Comparison of ENCODE assay signal across 7 fruit fly cellular contexts in the genomic region with DNA sequence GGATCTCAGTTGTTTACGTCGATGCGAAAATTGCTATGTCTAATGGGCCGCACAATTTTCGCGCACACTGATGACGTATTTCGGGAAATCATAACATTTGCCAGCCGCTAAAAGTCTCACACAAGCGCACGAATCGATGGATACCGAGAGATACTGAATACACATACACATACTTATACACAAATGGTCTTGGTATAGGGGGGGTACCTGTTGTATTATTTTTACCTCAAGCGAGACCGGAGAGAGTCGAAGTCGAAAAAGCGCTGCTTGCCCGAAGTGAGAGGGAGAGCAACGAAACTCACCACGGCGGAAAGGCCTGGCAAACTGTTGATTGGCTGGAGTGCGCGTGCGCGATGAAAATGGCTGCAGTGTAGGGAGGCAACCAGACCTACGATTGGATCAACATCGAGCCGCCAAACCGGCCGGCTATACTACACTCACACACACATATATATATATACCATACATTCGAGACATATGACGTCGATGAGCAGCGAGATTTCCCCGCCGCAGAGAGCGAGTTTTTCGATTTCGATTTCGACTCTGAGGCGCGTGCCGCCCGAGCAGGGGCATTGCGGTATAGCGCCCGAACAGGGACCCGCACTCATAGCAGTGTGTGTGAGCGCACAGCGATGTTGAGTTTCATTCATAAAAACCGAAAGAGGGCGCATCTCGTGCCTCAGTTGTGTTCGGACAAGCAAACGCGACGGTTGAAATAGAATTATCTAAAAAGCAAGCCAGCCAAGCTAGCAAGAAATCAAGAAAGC.
TF ChIP-seq lines count a peak whose summit lies in the region.

No protein-coding gene starts in this region.

- peak; percentile 59 to 64 for TF ChIP-seq CTCF in S2 (optimal IDR thresholded peaks at IDR 0.05; lab: Kevin White, UChicago)
- peak; percentile 84 for TF ChIP-seq CTCF in whole organism, embryonic (GFP tag; optimal IDR thresholded peaks at IDR 0.05; lab: Kevin White, UChicago)

TF ChIP-seq in whole organism, 6 proteins besides CTCF, POLR2A, EP300 and RAD21:
- no peak for TF ChIP-seq EcR (GFP tag; optimal IDR thresholded peaks at IDR 0.05; lab: Kevin White, UChicago)
- TF ChIP-seq psq (optimal IDR thresholded peaks at IDR 0.05; lab: Kevin White, UChicago), result no peak
- peak; percentile 19 for TF ChIP-seq CG8478 (optimal IDR thresholded peaks at IDR 0.05; lab: Kevin White, UChicago)
- TF ChIP-seq Dll (optimal IDR thresholded peaks at IDR 0.05; lab: Kevin White, UChicago), result peak; percentile 16

TF ChIP-seq in whole organism, adult, 20 proteins besides CTCF, POLR2A, EP300 and RAD21:
- TF ChIP-seq cic (GFP tag; optimal IDR thresholded peaks at IDR 0.05; lab: Kevin White, UChicago) (peak; percentile 83), Crg-1 (GFP tag; optimal IDR thresholded peaks at IDR 0.05; lab: Kevin White, UChicago) (no peak), tj (GFP tag; optimal IDR thresholded peaks at IDR 0.05; lab: Kevin White, UChicago) (no peak), CG33017 (tag; optimal IDR thresholded peaks at IDR 0.05; lab: Kevin White, UChicago) (no peak), CG7101 (tag; optimal IDR thresholded peaks at IDR 0.05; lab: Kevin White, UChicago) (no peak), cnc (optimal IDR thresholded peaks at IDR 0.05; lab: Kevin White, UChicago) (no peak), CG5204 (GFP tag; optimal IDR thresholded peaks at IDR 0.05; lab: Kevin White, UChicago) (peak; percentile 2), Mnt (GFP tag; optimal IDR thresholded peaks at IDR 0.05; lab: Kevin White, UChicago) (no peak), pad (GFP tag; optimal IDR thresholded peaks at IDR 0.05; lab: Kevin White, UChicago) (peak; percentile 99)
TF ChIP-seq in whole organism, adult: peak in this region for 3.

TF ChIP-seq in whole organism, embryonic, 481 proteins besides CTCF, POLR2A, EP300 and RAD21 (continues in another document):
- peak in 1 of 2 experiments; percentile 6 for TF ChIP-seq dpn (GFP tag; optimal IDR thresholded peaks at IDR 0.05; lab: Kevin White, UChicago)
- TF ChIP-seq CG10209 (GFP tag; optimal IDR thresholded peaks at IDR 0.05; lab: Kevin White, UChicago), result no peak
- no peak for TF ChIP-seq disco-r (GFP tag; optimal IDR thresholded peaks at IDR 0.05; lab: Kevin White, UChicago)
- peak; percentile 13 for TF ChIP-seq zf30C (GFP tag; optimal IDR thresholded peaks at IDR 0.05; lab: Kevin White, UChicago)
- TF ChIP-seq chinmo (GFP tag; IDR thresholded peaks at IDR 0.05; lab: Robert Waterston, UW; ENCODE audit: partially characterized antibody), result peak; percentile 95; the same call in 3 of the 4 replicates
- TF ChIP-seq CG8290 (GFP tag; optimal IDR thresholded peaks at IDR 0.05; lab: Kevin White, UChicago), result no peak
- TF ChIP-seq CG8290 (tag; optimal IDR thresholded peaks at IDR 0.05; lab: Kevin White, UChicago), result peak in 1 of 2 experiments; percentile 30
- TF ChIP-seq Nf-YC (tag; optimal IDR thresholded peaks at IDR 0.05; lab: Kevin White, UChicago), result peak; percentile 99
- TF ChIP-seq Opbp (GFP tag; IDR thresholded peaks at IDR 0.05; lab: Robert Waterston, UW; ENCODE audit: partially characterized antibody), result no peak
- TF ChIP-seq gcm (GFP tag; optimal IDR thresholded peaks at IDR 0.05; lab: Kevin White, UChicago), result peak; percentile 68
- TF ChIP-seq ci (GFP tag; IDR thresholded peaks at IDR 0.05; lab: Robert Waterston, UW), result peak; percentile 42; the same call in 1 of the 3 replicates
- TF ChIP-seq CG13287 (GFP tag; IDR thresholded peaks at IDR 0.05; lab: Robert Waterston, UW; ENCODE audit: partially characterized antibody), result peak; percentile 51
- TF ChIP-seq CG32532 (GFP tag; IDR thresholded peaks at IDR 0.05; lab: Robert Waterston, UW), result no peak
- peak; percentile 31 for TF ChIP-seq cad (GFP tag; optimal IDR thresholded peaks at IDR 0.05; lab: Kevin White, UChicago)
- 0 out of 2 replicates have a peak, but pooled peaks have one; percentile 69 for TF ChIP-seq sna (GFP tag; IDR thresholded peaks at IDR 0.05; lab: Robert Waterston, UW; ENCODE audit: partially characterized antibody)

TF ChIP-seq in whole organism, prepupa, 60 proteins besides CTCF, POLR2A, EP300 and RAD21 (continues in another document):
- no peak for TF ChIP-seq achi (GFP tag; optimal IDR thresholded peaks at IDR 0.05; lab: Kevin White, UChicago)
- TF ChIP-seq Ets21C (GFP tag; optimal IDR thresholded peaks at IDR 0.05; lab: Kevin White, UChicago), result no peak
- no peak for TF ChIP-seq fd85E (GFP tag; optimal IDR thresholded peaks at IDR 0.05; lab: Kevin White, UChicago)
- TF ChIP-seq Lpt (GFP tag; optimal IDR thresholded peaks at IDR 0.05; lab: Kevin White, UChicago), result peak; percentile 14
- TF ChIP-seq CG8119 (GFP tag; IDR thresholded peaks at IDR 0.05; lab: Robert Waterston, UW), result no peak
- no peak for TF ChIP-seq CG3919 (GFP tag; optimal IDR thresholded peaks at IDR 0.05; lab: Kevin White, UChicago)
- no peak for TF ChIP-seq topi (GFP tag; optimal IDR thresholded peaks at IDR 0.05; lab: Kevin White, UChicago)
- peak; percentile 37; the same call in 2 of the 3 replicates for TF ChIP-seq CG6163 (GFP tag; IDR thresholded peaks at IDR 0.05; lab: Robert Waterston, UW)
- no peak for TF ChIP-seq OdsH (GFP tag; optimal IDR thresholded peaks at IDR 0.05; lab: Kevin White, UChicago)
- TF ChIP-seq eg (GFP tag; IDR thresholded peaks at IDR 0.05; lab: Robert Waterston, UW), result peak; percentile 29; the same call in 1 of the 3 replicates
- TF ChIP-seq CG10631 (GFP tag; optimal IDR thresholded peaks at IDR 0.05; lab: Kevin White, UChicago), result no peak
- TF ChIP-seq CG3032 (tag; optimal IDR thresholded peaks at IDR 0.05; lab: Kevin White, UChicago), result no peak
- no peak for TF ChIP-seq CG16779 (tag; optimal IDR thresholded peaks at IDR 0.05; lab: Kevin White, UChicago)
- peak; percentile 12 for TF ChIP-seq CG1621 (tag; optimal IDR thresholded peaks at IDR 0.05; lab: Kevin White, UChicago)
- TF ChIP-seq CG34406 (GFP tag; optimal IDR thresholded peaks at IDR 0.05; lab: Kevin White, UChicago), result no peak
- no peak for TF ChIP-seq CG15336 (GFP tag; IDR thresholded peaks at IDR 0.05; lab: Robert Waterston, UW)
- peak; percentile 20 for TF ChIP-seq esn (GFP tag; optimal IDR thresholded peaks at IDR 0.05; lab: Kevin White, UChicago)
- TF ChIP-seq fd59A (GFP tag; optimal IDR thresholded peaks at IDR 0.05; lab: Kevin White, UChicago), result no peak

TF ChIP-seq in whole organism, pupa, 21 proteins besides CTCF, POLR2A, EP300 and RAD21:
- TF ChIP-seq gl (tag; optimal IDR thresholded peaks at IDR 0.05; lab: Kevin White, UChicago) (no peak), CG32121 (GFP tag; IDR thresholded peaks at IDR 0.05; lab: Robert Waterston, UW) (peak; percentile 40; the same call in 1 of the 2 replicates), EcR (GFP tag; optimal IDR thresholded peaks at IDR 0.05; lab: Kevin White, UChicago) (peak; percentile 26), CG12605 (GFP tag; IDR thresholded peaks at IDR 0.05; lab: Robert Waterston, UW) (peak; percentile 38), fd96Ca (GFP tag; IDR thresholded peaks at IDR 0.05; lab: Robert Waterston, UW) (0 out of 3 replicates have a peak, but pooled peaks have one; percentile 41), CG13204 (GFP tag; optimal IDR thresholded peaks at IDR 0.05; lab: Kevin White, UChicago) (peak; percentile 89), CG14655 (GFP tag; optimal IDR thresholded peaks at IDR 0.05; lab: Kevin White, UChicago) (no peak), Pif1A (GFP tag; optimal IDR thresholded peaks at IDR 0.05; lab: Kevin White, UChicago) (peak; percentile 5), CG4496 (GFP tag; IDR thresholded peaks at IDR 0.05; lab: Robert Waterston, UW) (0 out of 3 replicates have a peak, but pooled peaks have one; percentile 18), CG34367 (tag; optimal IDR thresholded peaks at IDR 0.05; lab: Kevin White, UChicago) (no peak)

TF ChIP-seq in whole organism, wandering third instar larva, 38 proteins besides CTCF, POLR2A, EP300 and RAD21:
- TF ChIP-seq dl (GFP tag; optimal IDR thresholded peaks at IDR 0.05; lab: Kevin White, UChicago; ENCODE audit: insufficient read depth in 1 of 2, partially characterized antibody in 2 of 2), result peak in 1 of 2 experiments; percentile 6
- peak; percentile 82 for TF ChIP-seq h (GFP tag; optimal IDR thresholded peaks at IDR 0.05; lab: Kevin White, UChicago)
- peak; percentile 3 for TF ChIP-seq brk (GFP tag; optimal IDR thresholded peaks at IDR 0.05; lab: Kevin White, UChicago)
- peak; percentile 42 for TF ChIP-seq Myc (optimal IDR thresholded peaks at IDR 0.05; lab: Kevin White, UChicago)
- no peak for TF ChIP-seq Jra (GFP tag; optimal IDR thresholded peaks at IDR 0.05; lab: Kevin White, UChicago)
- TF ChIP-seq foxo (GFP tag; optimal IDR thresholded peaks at IDR 0.05; lab: Kevin White, UChicago), result no peak
- TF ChIP-seq woc (GFP tag; optimal IDR thresholded peaks at IDR 0.05; lab: Kevin White, UChicago), result no peak
- TF ChIP-seq Hr83 (GFP tag; optimal IDR thresholded peaks at IDR 0.05; lab: Kevin White, UChicago; ENCODE audit: poor library complexity, severe bottlenecking), result peak; percentile 10
- peak; percentile 35 for TF ChIP-seq CrebA (GFP tag; optimal IDR thresholded peaks at IDR 0.05; lab: Kevin White, UChicago; ENCODE audit: borderline replicate concordance)
- peak; percentile 13 for TF ChIP-seq Rel (GFP tag; optimal IDR thresholded peaks at IDR 0.05; lab: Kevin White, UChicago)
- TF ChIP-seq Rel (tag; optimal IDR thresholded peaks at IDR 0.05; lab: Kevin White, UChicago), result no peak
- peak; percentile 50 for TF ChIP-seq Dif (GFP tag; optimal IDR thresholded peaks at IDR 0.05; lab: Kevin White, UChicago; ENCODE audit: partially characterized antibody)
- peak; percentile 1 for TF ChIP-seq Vsx2 (GFP tag; optimal IDR thresholded peaks at IDR 0.05; lab: Kevin White, UChicago; ENCODE audit: partially characterized antibody)
